Worm (Caenorhabditis elegans): Measurements from ENCODE around the gene R09A8.1.
"Not testable (repeated sequence)": the region's sequence is repeated elsewhere in the genome, so short reads cannot be mapped to it uniquely, and the experiment has no call there.

The R09A8.1 gene

DNA sequence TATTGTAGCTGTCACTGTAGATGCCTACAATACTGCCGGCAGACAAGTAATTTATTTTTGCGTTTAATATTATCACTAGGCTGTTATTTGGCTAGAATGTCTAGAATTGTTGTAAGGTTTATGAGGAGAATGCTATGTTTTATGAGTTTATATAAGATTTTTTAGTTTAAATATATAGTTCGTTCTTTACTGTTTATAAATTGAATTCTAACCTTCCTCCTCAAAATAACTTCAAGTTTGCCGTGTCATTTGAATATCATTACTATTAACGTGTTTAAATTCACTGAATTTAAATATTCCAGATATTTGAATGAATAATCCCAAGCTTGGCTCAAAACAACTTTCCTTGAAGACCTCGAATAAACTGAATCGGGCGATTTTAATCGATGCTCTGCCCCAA lies at the start of gene R09A8.1:
R09A8.1 (plus strand) TSS at position 301 of the 400 bp plus-strand sequence.
- not testable (repeated sequence) for TF ChIP-seq zim-3 (tag; optimal IDR thresholded peaks at IDR 0.05); F22D6.2 (tag; optimal IDR thresholded peaks at IDR 0.05); cebp-1 (GFP tag; IDR thresholded peaks at IDR 0.05); cebp-1 (tag; optimal IDR thresholded peaks at IDR 0.05)

- no peak for TF ChIP-seq dpff-1 (tag; optimal IDR thresholded peaks at IDR 0.05)
- TF ChIP-seq F22D6.2 (tag; optimal IDR thresholded peaks at IDR 0.05) = no peak
- no peak for TF ChIP-seq F57A8.1 (GFP tag; optimal IDR thresholded peaks at IDR 0.05)
- TF ChIP-seq zfh-2 (GFP tag; conservative IDR thresholded peaks at IDR 0.05) = no peak
- no peak for TF ChIP-seq ztf-22 (GFP tag; optimal IDR thresholded peaks at IDR 0.05)
- no peak for TF ChIP-seq Y67H2A.10 (GFP tag; conservative IDR thresholded peaks at IDR 0.05)
- no peak for TF ChIP-seq Y53F4B.3 (GFP tag; IDR thresholded peaks at IDR 0.05)
- no peak for TF ChIP-seq rpc-1 (optimal IDR thresholded peaks at IDR 0.05)
- TF ChIP-seq rpc-1 (tag; optimal IDR thresholded peaks at IDR 0.05) = no peak
- no peak for TF ChIP-seq sea-2 (GFP tag; IDR thresholded peaks at IDR 0.05)
- TF ChIP-seq nfya-2 (GFP tag; IDR thresholded peaks at IDR 0.05) = no peak
- TF ChIP-seq madf-6 (GFP tag; IDR thresholded peaks at IDR 0.05) = no peak
- TF ChIP-seq tbx-9 (tag; optimal IDR thresholded peaks at IDR 0.05; ENCODE audit: borderline replicate concordance) = no peak
- no peak for TF ChIP-seq sptf-2 (GFP tag; optimal IDR thresholded peaks at IDR 0.05)
- no peak for TF ChIP-seq F23B12.7 (tag; optimal IDR thresholded peaks at IDR 0.05; ENCODE audit: insufficient read depth)
Measured at ce11 chrX:12574473-12574872, 39.1 kb upstream of the R09A8.1 start, which contains the start of gene T24D5.1. T24D5.1 (plus strand) TSS chrX:12574773.

DNA sequence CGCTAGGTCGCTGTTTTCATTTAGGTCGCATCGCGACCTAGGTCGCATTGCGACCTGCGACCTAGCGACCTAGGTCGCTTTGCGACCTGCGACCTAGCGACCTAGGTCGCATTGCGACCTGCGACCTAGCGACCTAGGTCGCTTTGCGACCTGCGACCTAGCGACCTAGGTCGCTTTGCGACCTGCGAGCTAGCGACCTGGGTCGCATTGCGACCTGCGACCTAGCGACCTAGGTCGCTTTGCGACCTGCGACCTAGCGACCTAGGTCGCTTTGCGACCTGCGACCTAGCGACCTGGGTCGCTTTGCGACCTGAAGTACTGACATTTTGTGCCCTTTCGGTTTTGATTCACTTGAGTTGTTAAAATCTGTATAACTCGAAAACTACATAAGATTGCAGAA lies 35.5 kb upstream of the R09A8.1 start:
- peak; percentile 62; the same call in 1 of the 2 replicates for TF ChIP-seq egrh-3 (GFP tag; IDR thresholded peaks at IDR 0.05)

- TF ChIP-seq Y53G8AR.9 (GFP tag; conservative IDR thresholded peaks at IDR 0.05) (no peak), unc-130 (GFP tag; optimal IDR thresholded peaks at IDR 0.05) (no peak)
Measured at ce11 chrX:12579774-12580173, 33.8 kb upstream of the R09A8.1 start, which contains the start of gene T24D5.3. T24D5.3 (plus strand) TSS chrX:12580074.

- TF ChIP-seq ceh-91 (GFP tag; IDR thresholded peaks at IDR 0.05) (no peak), ztf-25 (GFP tag; IDR thresholded peaks at IDR 0.05) (no peak), cebp-1 (GFP tag; IDR thresholded peaks at IDR 0.05) (no peak), cebp-1 (tag; optimal IDR thresholded peaks at IDR 0.05) (no peak), T07F8.4 (tag; optimal IDR thresholded peaks at IDR 0.05) (no peak), tlf-1 (GFP tag; optimal IDR thresholded peaks at IDR 0.05) (no peak), ZK185.1 (tag; optimal IDR thresholded peaks at IDR 0.05; ENCODE audit: poor library complexity, severe bottlenecking) (no peak), T26A5.8 (tag; optimal IDR thresholded peaks at IDR 0.05) (no peak), K11D2.4 (GFP tag; IDR thresholded peaks at IDR 0.05) (no peak), athp-1 (tag; optimal IDR thresholded peaks at IDR 0.05) (no peak), K12H6.12 (tag; optimal IDR thresholded peaks at IDR 0.05) (no peak), F57A8.1 (GFP tag; optimal IDR thresholded peaks at IDR 0.05) (no peak), B0261.1 (tag; optimal IDR thresholded peaks at IDR 0.05) (no peak), lag-1 (GFP tag; IDR thresholded peaks at IDR 0.05) (no peak), ztf-18 (tag; optimal IDR thresholded peaks at IDR 0.05) (no peak), Y53F4B.3 (GFP tag; IDR thresholded peaks at IDR 0.05) (no peak)
Measured at ce11 chrX:12583497-12583896, 30.1 kb upstream of the R09A8.1 start.
